Fruit fly (Drosophila melanogaster): Measurements from ENCODE around the gene CG11686.

CG11686 gene

dm6 chr3R:13264061-13264661, 4.0 kb downstream of the CG11686 start, which contains the start of gene Ravus (continued):
- TF ChIP-seq insv (GFP tag; optimal IDR thresholded peaks at IDR 0.05) (peak in 1 of 2 experiments; percentile 26), ftz-f1 (GFP tag; optimal IDR thresholded peaks at IDR 0.05) (peak; percentile 26), mam (GFP tag; optimal IDR thresholded peaks at IDR 0.05) (peak; percentile 50), bsh (GFP tag; optimal IDR thresholded peaks at IDR 0.05) (peak in 1 of 2 experiments; percentile 27), Optix (GFP tag; IDR thresholded peaks at IDR 0.05) (no peak), B-H1 (GFP tag; IDR thresholded peaks at IDR 0.05) (no peak), CoRest (tag; optimal IDR thresholded peaks at IDR 0.05) (peak; percentile 79), zen2 (GFP tag; IDR thresholded peaks at IDR 0.05; ENCODE audit: partially characterized antibody) (no peak), CG3847 (GFP tag; IDR thresholded peaks at IDR 0.05) (peak; percentile 67), Usf (GFP tag; optimal IDR thresholded peaks at IDR 0.05) (peak; percentile 24), CG30403 (GFP tag; optimal IDR thresholded peaks at IDR 0.05) (peak; percentile 64), CG1024 (GFP tag; IDR thresholded peaks at IDR 0.05) (no peak), CG4820 (GFP tag; optimal IDR thresholded peaks at IDR 0.05) (peak; percentile 33), pho (GFP tag; optimal IDR thresholded peaks at IDR 0.05) (peak; percentile 56), ash1 (GFP tag; optimal IDR thresholded peaks at IDR 0.05) (no peak), GATAe (GFP tag; conservative IDR thresholded peaks at IDR 0.05) (no peak), H15 (GFP tag; IDR thresholded peaks at IDR 0.05) (0 out of 3 replicates have a peak, but pooled peaks have one; percentile 2), tio (GFP tag; optimal IDR thresholded peaks at IDR 0.05) (no peak), Rfx (GFP tag; IDR thresholded peaks at IDR 0.05) (peak; percentile 54; the same call in 1 of the 2 replicates), caup (GFP tag; optimal IDR thresholded peaks at IDR 0.05; ENCODE audit: severe bottlenecking) (no peak), Sry-δ (GFP tag; optimal IDR thresholded peaks at IDR 0.05) (peak; percentile 37), dysf (GFP tag; IDR thresholded peaks at IDR 0.05) (peak; percentile 25; the same call in 1 of the 3 replicates), CG4707 (GFP tag; optimal IDR thresholded peaks at IDR 0.05) (no peak), Max (GFP tag; optimal IDR thresholded peaks at IDR 0.05) (peak; percentile 50), CG10147 (GFP tag; optimal IDR thresholded peaks at IDR 0.05) (no peak), PHDP (tag; optimal IDR thresholded peaks at IDR 0.05) (peak; percentile 39), Adf1 (GFP tag; IDR thresholded peaks at IDR 0.05) (no peak), CG13296 (GFP tag; optimal IDR thresholded peaks at IDR 0.05) (no peak), Oli (tag; optimal IDR thresholded peaks at IDR 0.05) (peak; percentile 34), Chrac-16 (GFP tag; optimal IDR thresholded peaks at IDR 0.05) (peak; percentile 47), CG13775 (GFP tag; optimal IDR thresholded peaks at IDR 0.05) (peak; percentile 54), tna (GFP tag; IDR thresholded peaks at IDR 0.05; ENCODE audit: partially characterized antibody) (no peak), Ets97D (GFP tag; optimal IDR thresholded peaks at IDR 0.05) (peak; percentile 62), E2f2 (GFP tag; IDR thresholded peaks at IDR 0.05) (peak; percentile 73), CG15696 (tag; optimal IDR thresholded peaks at IDR 0.05) (peak; percentile 32), CG15479 (GFP tag; optimal IDR thresholded peaks at IDR 0.05) (no peak), phol (tag; optimal IDR thresholded peaks at IDR 0.05) (peak; percentile 90), CG10321 (GFP tag; IDR thresholded peaks at IDR 0.05) (no peak), gcm2 (GFP tag; optimal IDR thresholded peaks at IDR 0.05) (no peak), Abd-B (GFP tag; optimal IDR thresholded peaks at IDR 0.05) (peak; percentile 82), Doc3 (GFP tag; IDR thresholded peaks at IDR 0.05; ENCODE audit: partially characterized antibody) (no peak), Tbp (GFP tag; optimal IDR thresholded peaks at IDR 0.05) (no peak), Elba2 (GFP tag; optimal IDR thresholded peaks at IDR 0.05) (no peak), Hand (GFP tag; optimal IDR thresholded peaks at IDR 0.05) (no peak), Dll (GFP tag; IDR thresholded peaks at IDR 0.05; ENCODE audit: partially characterized antibody) (no peak), NK7.1 (GFP tag; optimal IDR thresholded peaks at IDR 0.05) (no peak), wek (GFP tag; optimal IDR thresholded peaks at IDR 0.05) (no peak), CG11560 (tag; IDR thresholded peaks at IDR 0.05) (no peak), CG9609 (GFP tag; optimal IDR thresholded peaks at IDR 0.05) (peak; percentile 16), Asciz (GFP tag; optimal IDR thresholded peaks at IDR 0.05) (no peak)

Data from whole organism, embryonic.